Fruit fly (Drosophila melanogaster): Measurements from ENCODE around the gene mex1.

Gene mex1

dm6 chr3L:15535800-15536225 lies 16.4 kb upstream of the mex1 start:
- TF ChIP-seq scrt (GFP tag; optimal IDR thresholded peaks at IDR 0.05) (peak; percentile 95), nom (GFP tag; optimal IDR thresholded peaks at IDR 0.05) (peak; percentile 52), gce (GFP tag; IDR thresholded peaks at IDR 0.05) (no peak), Nf-YC (tag; optimal IDR thresholded peaks at IDR 0.05) (peak; percentile 42), CG31388 (GFP tag; optimal IDR thresholded peaks at IDR 0.05) (no peak), Nf-YB (GFP tag; optimal IDR thresholded peaks at IDR 0.05) (peak; percentile 47), CG5180 (GFP tag; optimal IDR thresholded peaks at IDR 0.05) (peak; percentile 54), CG13894 (tag; optimal IDR thresholded peaks at IDR 0.05) (peak; percentile 5), kah (GFP tag; optimal IDR thresholded peaks at IDR 0.05) (peak; percentile 83), ewg (GFP tag; optimal IDR thresholded peaks at IDR 0.05) (no peak), sens (GFP tag) (peak; percentile 38), row (GFP tag; IDR thresholded peaks at IDR 0.05) (no peak), zfh1 (GFP tag; IDR thresholded peaks at IDR 0.05) (0 out of 3 replicates have a peak, but pooled peaks have one; percentile 16), cg (GFP tag; optimal IDR thresholded peaks at IDR 0.05) (peak; percentile 86), kni (GFP tag; optimal IDR thresholded peaks at IDR 0.05) (peak; percentile 70), CG3163 (GFP tag; optimal IDR thresholded peaks at IDR 0.05) (peak; percentile 75), nerfin-1 (tag; optimal IDR thresholded peaks at IDR 0.05) (peak; percentile 53), HLHmδ (GFP tag; optimal IDR thresholded peaks at IDR 0.05) (no peak), Trl (optimal IDR thresholded peaks at IDR 0.05) (peak; percentile 53 to 57), Trl (GFP tag; optimal IDR thresholded peaks at IDR 0.05) (no peak), abd-A (tag; optimal IDR thresholded peaks at IDR 0.05) (peak; percentile 56), sqz (GFP tag; optimal IDR thresholded peaks at IDR 0.05) (peak; percentile 56), gt (GFP tag; IDR thresholded peaks at IDR 0.05) (no peak), HmgD (GFP tag; optimal IDR thresholded peaks at IDR 0.05) (no peak)

- TF ChIP-seq CG1832 (GFP tag; optimal IDR thresholded peaks at IDR 0.05) (peak; percentile 83), CG10321 (GFP tag; IDR thresholded peaks at IDR 0.05) (peak; percentile 55; the same call in 1 of the 2 replicates), Dll (GFP tag; IDR thresholded peaks at IDR 0.05; ENCODE audit: partially characterized antibody) (0 out of 4 replicates have a peak, but pooled peaks have one; percentile 15), CG42726 (GFP tag; IDR thresholded peaks at IDR 0.05; ENCODE audit: partially characterized antibody) (peak; percentile 7; the same call in 1 of the 2 replicates), CG14014 (GFP tag; IDR thresholded peaks at IDR 0.05) (no peak), Trl (optimal IDR thresholded peaks at IDR 0.05) (peak; percentile 94 to 95), Trl (GFP tag; optimal IDR thresholded peaks at IDR 0.05) (no peak), Med (GFP tag) (peak; percentile 15), CG4707 (GFP tag; optimal IDR thresholded peaks at IDR 0.05) (no peak), jumu (GFP tag; optimal IDR thresholded peaks at IDR 0.05) (no peak), wor (GFP tag; IDR thresholded peaks at IDR 0.05) (no peak), row (GFP tag; IDR thresholded peaks at IDR 0.05) (no peak), CG2199 (GFP tag; IDR thresholded peaks at IDR 0.05) (peak; percentile 93), kni (GFP tag; optimal IDR thresholded peaks at IDR 0.05) (no peak), Deaf1 (tag; optimal IDR thresholded peaks at IDR 0.05) (peak; percentile 53), CG7745 (tag; optimal IDR thresholded peaks at IDR 0.05) (peak; percentile 4), Dbx (GFP tag; IDR thresholded peaks at IDR 0.05) (0 out of 3 replicates have a peak, but pooled peaks have one; percentile 10), hbn (GFP tag; IDR thresholded peaks at IDR 0.05; ENCODE audit: partially characterized antibody) (0 out of 2 replicates have a peak, but pooled peaks have one; percentile 20), CG14710 (tag; optimal IDR thresholded peaks at IDR 0.05) (no peak), CG3163 (GFP tag; optimal IDR thresholded peaks at IDR 0.05) (peak; percentile 92), CG30431 (GFP tag; optimal IDR thresholded peaks at IDR 0.05) (no peak), CG8290 (GFP tag; optimal IDR thresholded peaks at IDR 0.05) (no peak), CG8290 (tag; optimal IDR thresholded peaks at IDR 0.05) (peak in 1 of 2 experiments; percentile 20), Adf1 (GFP tag; IDR thresholded peaks at IDR 0.05) (peak; percentile 90), stc (GFP tag; IDR thresholded peaks at IDR 0.05) (peak; percentile 34; the same call in 1 of the 2 replicates), MTF-1 (GFP tag; optimal IDR thresholded peaks at IDR 0.05; ENCODE audit: borderline replicate concordance) (peak; percentile 13), Bgb (GFP tag; IDR thresholded peaks at IDR 0.05; ENCODE audit: partially characterized antibody) (peak; percentile 30; the same call in 1 of the 2 replicates), Scr (GFP tag; IDR thresholded peaks at IDR 0.05; ENCODE audit: partially characterized antibody) (peak; percentile 21; the same call in 1 of the 2 replicates), yki (optimal IDR thresholded peaks at IDR 0.05) (peak; percentile 70), Jarid2 (GFP tag; optimal IDR thresholded peaks at IDR 0.05) (peak; percentile 81), HLH3B (GFP tag; IDR thresholded peaks at IDR 0.05) (peak; percentile 13; the same call in 1 of the 2 replicates)
Measured at dm6 chr3L:15535228-15535598, 15.8 kb upstream of the mex1 start, which contains the start of gene CrebA. Gene CrebA, plus strand, starts transcription at chr3L:15535395.

Data from whole organism, embryonic.